Worm (Caenorhabditis elegans) whole organism, L4 larva: ENCODE results near the gene nhr-269.

Experiments
- ceh-82 ChIP-seq: sonication (generic microtip); optimal IDR thresholded peaks from 2 replicates; lab custom pipeline; 2017; ENCODE audit warnings: missing biosample characterization, missing genetic modification characterization
- daf-16 ChIP-seq, 3 experiments: sonication (generic microtip); optimal IDR thresholded peaks; 2 replicates each; lab custom pipeline; 2016 to 2017; ENCODE audit warnings: missing genetic modification characterization in 3 of 3, missing genetic modification reagents in 3 of 3, mild to moderate bottlenecking in 2 of 3, missing compliant biosample characterization in 2 of 3, missing biosample characterization in 1 of 3, moderate library complexity in 1 of 3
- dmd-6 ChIP-seq: fragments of 200-800 bp; sonication (Bioruptor generic); IDR thresholded peaks from 2 replicates; pipeline ENCODE4 v1.3.6; 2022; ENCODE audit warnings: missing genetic modification reagents, missing genetic modification characterization, missing compliant biosample characterization
- dve-1 ChIP-seq: sonication (generic microtip); optimal IDR thresholded peaks from 2 replicates; lab custom pipeline; 2017; ENCODE audit warnings: antibody characterized with exemption, mild to moderate bottlenecking, missing genetic modification characterization, missing compliant biosample characterization; ENCODE audit not compliant: insufficient read depth
- egl-43 ChIP-seq: fragments of 200-800 bp; sonication (Bioruptor generic); IDR thresholded peaks from 2 replicates; pipeline ENCODE4 v1.3.6; 2022; ENCODE audit warnings: missing genetic modification reagents, missing genetic modification characterization, missing compliant biosample characterization
- hlh-11 ChIP-seq: fragments of 200-800 bp; sonication (Bioruptor generic); optimal IDR thresholded peaks from 2 replicates; lab custom pipeline; 2018; ENCODE audit warnings: mild to moderate bottlenecking, missing genetic modification characterization, missing compliant biosample characterization
- jun-1 ChIP-seq: fragments of 150-350 bp; optimal IDR thresholded peaks from 2 replicates; lab custom pipeline; 2014; ENCODE audit warnings: missing biosample characterization, missing genetic modification reagents, missing genetic modification characterization
- lin-1 ChIP-seq: fragments of 200-800 bp; sonication (Bioruptor generic); IDR thresholded peaks from 2 replicates; pipeline ENCODE4 v1.3.6; 2022; ENCODE audit warnings: missing genetic modification reagents, missing genetic modification characterization, missing compliant biosample characterization
- lin-39 ChIP-seq: fragments of 150-350 bp; optimal IDR thresholded peaks from 2 replicates; lab custom pipeline; 2014; ENCODE audit warnings: missing biosample characterization, missing genetic modification reagents, missing genetic modification characterization
- lsy-2 ChIP-seq, 2 experiments: fragments of 150-350 bp in 1 of 2; sonication (generic microtip) in 1 of 2; optimal IDR thresholded peaks; 2 replicates each; lab custom pipeline; 2014 to 2017; ENCODE audit warnings: missing biosample characterization in 2 of 2, missing genetic modification characterization in 2 of 2
- madf-5 ChIP-seq, 2 experiments: fragments of 200-800 bp; sonication (Bioruptor generic); IDR thresholded peaks; 2 replicates each; pipeline ENCODE4 v1.3.6; 2022; ENCODE audit warnings: missing compliant biosample characterization in 2 of 2, missing genetic modification characterization in 2 of 2
- mdl-1 ChIP-seq, 2 experiments: fragments of 150-350 bp in 1 of 2; sonication (generic microtip) in 1 of 2; optimal IDR thresholded peaks; 2 replicates each; lab custom pipeline; 2014 to 2017; ENCODE audit warnings: missing biosample characterization in 2 of 2, missing genetic modification characterization in 2 of 2
- nhr-10 ChIP-seq: fragments of 150-350 bp; optimal IDR thresholded peaks from 2 replicates; lab custom pipeline; 2014; ENCODE audit warnings: missing biosample characterization, missing genetic modification characterization
- nhr-102 ChIP-seq: sonication (generic microtip); optimal IDR thresholded peaks from 2 replicates; lab custom pipeline; 2016; ENCODE audit warnings: mild to moderate bottlenecking, missing genetic modification characterization, moderate library complexity, missing compliant biosample characterization
- nhr-28 ChIP-seq: fragments of 150-350 bp; optimal IDR thresholded peaks from 2 replicates; lab custom pipeline; 2014; ENCODE audit warnings: missing biosample characterization, missing genetic modification characterization
- nhr-48 ChIP-seq: sonication (generic microtip); optimal IDR thresholded peaks from 2 replicates; lab custom pipeline; 2016; ENCODE audit warnings: mild to moderate bottlenecking, missing genetic modification characterization, missing compliant biosample characterization
- nhr-77 ChIP-seq: fragments of 150-350 bp; optimal IDR thresholded peaks from 2 replicates; lab custom pipeline; 2014; ENCODE audit warnings: missing biosample characterization, missing genetic modification characterization
- pqm-1 ChIP-seq: sonication (generic microtip); optimal IDR thresholded peaks from 2 replicates; lab custom pipeline; 2017; ENCODE audit warnings: missing biosample characterization, missing genetic modification characterization
- spr-3 ChIP-seq: fragments of 200-800 bp; sonication (Bioruptor generic); optimal IDR thresholded peaks from 2 replicates; lab custom pipeline; 2018; ENCODE audit warnings: mild to moderate bottlenecking, missing genetic modification characterization, missing compliant biosample characterization
- tra-1 ChIP-seq: fragments of 200-800 bp; sonication (Bioruptor generic); IDR thresholded peaks from 2 replicates; pipeline ENCODE4 v1.3.6; 2022; ENCODE audit warnings: missing genetic modification reagents, missing genetic modification characterization, missing compliant biosample characterization
- unc-62 ChIP-seq, 3 experiments: fragments of 150-350 bp in 1 of 3; sonication (generic microtip); optimal IDR thresholded peaks in 2 of 3; peaks in 1 of 3; 1 replicate in 1 of 3; 2 replicates in 2 of 3; lab custom pipeline; 2014 to 2017; ENCODE audit warnings: missing biosample characterization in 3 of 3, missing genetic modification characterization in 3 of 3, missing genetic modification reagents in 3 of 3, missing genotype in 1 of 3
- ztf-11 ChIP-seq: fragments of 150-350 bp; optimal IDR thresholded peaks from 2 replicates; lab custom pipeline; 2014; ENCODE audit warnings: missing biosample characterization, missing genetic modification characterization

Gene nhr-269

DNA sequence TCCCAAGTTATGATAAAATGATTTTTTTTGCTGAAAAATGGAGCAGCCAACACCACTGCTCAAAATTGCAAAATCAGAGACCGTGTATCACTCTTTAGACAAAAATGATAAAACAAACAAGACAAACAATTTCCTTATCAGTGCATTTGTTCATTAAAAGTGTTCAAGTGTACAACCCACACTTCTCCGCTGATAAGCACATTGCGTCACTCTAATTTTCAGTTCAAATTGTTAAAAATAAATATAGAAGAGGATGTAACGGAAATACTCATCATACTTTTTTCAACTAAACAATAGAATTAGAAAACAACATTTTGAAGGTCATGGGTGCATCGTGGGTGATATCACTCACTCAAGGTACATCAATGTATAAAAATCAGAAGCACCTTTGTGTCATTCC lies 51.0 kb downstream of the nhr-269 start, which contains the start of gene nhr-291:
Gene nhr-291, plus strand, starts transcription at position 324 of the 400 bp plus-strand sequence.
- TF ChIP-seq dve-1 (peak; percentile 80), nhr-77 (peak; percentile 96), hlh-11 (peak; percentile 77), unc-62 (GFP tag; optimal IDR thresholded peaks at IDR 0.05 in 1 of 2; lab: Kevin White, UChicago) (no peak), unc-62 (tag; optimal IDR thresholded peaks at IDR 0.05; lab: Kevin White, UChicago) (no peak), jun-1 (tag; lab: Kevin White, UChicago) (no peak), ztf-11 (tag; lab: Kevin White, UChicago) (no peak), tra-1 (GFP tag; lab: Robert Waterston, UW) (peak; percentile 56; the same call in 1 of the 2 replicates), lsy-2 (tag; optimal IDR thresholded peaks at IDR 0.05; lab: Kevin White, UChicago) (no peak), lin-1 (GFP tag; lab: Robert Waterston, UW) (peak; percentile 85), egl-43 (GFP tag; lab: Robert Waterston, UW) (no peak), pqm-1 (tag; lab: Kevin White, UChicago) (peak; percentile 98), madf-5 (GFP tag; IDR thresholded peaks at IDR 0.05; lab: Robert Waterston, UW) (no peak), ceh-82 (tag; lab: Kevin White, UChicago) (no peak), lin-39 (tag; lab: Kevin White, UChicago) (no peak), nhr-48 (tag; lab: Kevin White, UChicago) (peak; percentile 59), daf-16 (GFP tag; optimal IDR thresholded peaks at IDR 0.05; lab: Kevin White, UChicago) (peak in 1 of 2 experiments; percentile 2), daf-16 (tag; optimal IDR thresholded peaks at IDR 0.05; lab: Kevin White, UChicago) (peak; percentile 97), nhr-28 (peak; percentile 96), mdl-1 (tag; optimal IDR thresholded peaks at IDR 0.05; lab: Kevin White, UChicago) (peak in 1 of 2 experiments; percentile 30), nhr-102 (tag; lab: Kevin White, UChicago) (no peak), dmd-6 (GFP tag; lab: Robert Waterston, UW) (peak; percentile 97), nhr-10 (peak; percentile 31), spr-3 (GFP tag; lab: Kevin White, UChicago) (no peak)
